Worm (Caenorhabditis elegans): Measurements from ENCODE around the gene gcy-22.

DNA sequence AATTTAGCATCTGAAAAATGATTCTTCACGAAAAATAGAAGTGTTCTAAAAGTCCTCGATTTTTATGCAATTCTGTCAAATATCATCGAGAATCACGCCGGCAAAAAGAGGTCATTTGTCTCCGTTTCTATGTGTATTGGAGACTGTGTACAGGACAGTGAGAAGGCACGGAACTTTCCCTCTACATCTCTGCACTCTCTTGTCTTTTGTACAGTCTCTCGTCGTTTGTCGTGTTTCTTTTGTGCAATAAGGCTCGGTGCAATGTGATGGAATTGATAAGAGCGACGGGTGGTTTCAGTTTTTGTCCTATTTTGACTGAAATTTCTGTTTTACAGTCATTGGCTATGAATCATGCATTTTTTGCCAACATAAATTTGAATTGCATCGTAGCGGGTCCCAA, 7.0 kb upstream of the gcy-22 start:
- TF ChIP-seq unc-130 (tag; optimal IDR thresholded peaks at IDR 0.05) (no peak), jun-1 (tag; optimal IDR thresholded peaks at IDR 0.05) (no peak), ama-1 (optimal IDR thresholded peaks at IDR 0.05) (no peak), nhr-77 (tag; optimal IDR thresholded peaks at IDR 0.05) (no peak), lin-15B (tag; optimal IDR thresholded peaks at IDR 0.05) (no peak), mef-2 (tag; optimal IDR thresholded peaks at IDR 0.05) (no peak), nhr-90 (tag; optimal IDR thresholded peaks at IDR 0.05; ENCODE audit: poor library complexity) (no peak), lin-39 (tag; optimal IDR thresholded peaks at IDR 0.05) (no peak)
